Worm (Caenorhabditis elegans): Measurements from ENCODE around the gene nhr-163.
A peak's percentile ranks its signal among the peaks of the same experiment; 100 is the strongest.

- TF ChIP-seq lsy-27 (tag; optimal IDR thresholded peaks at IDR 0.05; ENCODE audit: borderline replicate concordance, insufficient read depth): no peak
- no peak for TF ChIP-seq nfya-2 (GFP tag; IDR thresholded peaks at IDR 0.05)
- TF ChIP-seq B0336.3 (GFP tag; IDR thresholded peaks at IDR 0.05): no peak
- no peak for TF ChIP-seq F10E7.11 (tag; optimal IDR thresholded peaks at IDR 0.05)
- no peak for TF ChIP-seq die-1 (tag; optimal IDR thresholded peaks at IDR 0.05)
- TF ChIP-seq nhr-80 (tag; optimal IDR thresholded peaks at IDR 0.05): peak; percentile 55
- no peak for TF ChIP-seq ceh-27 (GFP tag; optimal IDR thresholded peaks at IDR 0.05)
- no peak for TF ChIP-seq mel-28 (tag; optimal IDR thresholded peaks at IDR 0.05; ENCODE audit: borderline replicate concordance)
- TF ChIP-seq attf-5 (GFP tag; optimal IDR thresholded peaks at IDR 0.05): no peak
- no peak for TF ChIP-seq bed-1 (GFP tag; IDR thresholded peaks at IDR 0.05)
- no peak for TF ChIP-seq unc-62 (GFP tag; optimal IDR thresholded peaks at IDR 0.05)
- TF ChIP-seq ets-4 (GFP tag; optimal IDR thresholded peaks at IDR 0.05): no peak
- TF ChIP-seq lag-1 (GFP tag; IDR thresholded peaks at IDR 0.05): no peak
Observed at ce11 chrV:6998303-6998884, 12.6 kb upstream of the nhr-163 start, which contains the start of gene nhr-42.

Data from whole organism, young adult.